Worm (Caenorhabditis elegans): Measurements from ENCODE around the gene mcm-10.

Gene mcm-10

ce11 chrIII:11371236-11371635 lies 53.9 kb downstream of the mcm-10 start (continued):
- TF ChIP-seq aha-1 (tag; optimal IDR thresholded peaks at IDR 0.05) (no peak), irx-1 (tag; optimal IDR thresholded peaks at IDR 0.05) (peak; percentile 60), lin-13 (GFP tag; optimal IDR thresholded peaks at IDR 0.05) (peak; percentile 69), mef-2 (tag; optimal IDR thresholded peaks at IDR 0.05) (no peak), efl-1 (optimal IDR thresholded peaks at IDR 0.05) (peak; percentile 45 to 61), efl-1 (GFP tag; optimal IDR thresholded peaks at IDR 0.05 in 1 of 2) (peak; percentile 59 to 88), ceh-82 (tag; optimal IDR thresholded peaks at IDR 0.05) (peak; percentile 41 to 82 (median 49)), nhr-77 (tag; optimal IDR thresholded peaks at IDR 0.05) (peak; percentile 34), dsc-1 (tag; optimal IDR thresholded peaks at IDR 0.05) (peak; percentile 65), egl-13 (tag; optimal IDR thresholded peaks at IDR 0.05) (peak; percentile 55), sox-4 (tag; optimal IDR thresholded peaks at IDR 0.05) (no peak), xbp-1 (tag; optimal IDR thresholded peaks at IDR 0.05) (peak; percentile 62), vab-15 (tag; optimal IDR thresholded peaks at IDR 0.05) (peak; percentile 55), skn-1 (tag; optimal IDR thresholded peaks at IDR 0.05) (peak; percentile 33), ama-1 (optimal IDR thresholded peaks at IDR 0.05) (no peak), tbx-2 (tag; optimal IDR thresholded peaks at IDR 0.05) (peak; percentile 64), mep-1 (tag; optimal IDR thresholded peaks at IDR 0.05) (peak; percentile 60), ceh-8 (GFP tag; optimal IDR thresholded peaks at IDR 0.05) (no peak), ces-1 (GFP tag; optimal IDR thresholded peaks at IDR 0.05) (no peak), nhr-12 (tag; optimal IDR thresholded peaks at IDR 0.05) (no peak), C04F5.9 (tag; optimal IDR thresholded peaks at IDR 0.05) (no peak), ztf-11 (tag; optimal IDR thresholded peaks at IDR 0.05) (peak in 1 of 2 experiments; percentile 53), nhr-20 (tag; optimal IDR thresholded peaks at IDR 0.05) (peak; percentile 65), C34B4.2 (tag; optimal IDR thresholded peaks at IDR 0.05) (no peak), elt-3 (tag; optimal IDR thresholded peaks at IDR 0.05) (peak in 1 of 6 experiments; percentile 10), C16A3.4 (tag; optimal IDR thresholded peaks at IDR 0.05) (peak; percentile 73), nhr-19 (GFP tag; conservative IDR thresholded peaks at IDR 0.05) (peak; percentile 69), sup-37 (GFP tag; optimal IDR thresholded peaks at IDR 0.05) (no peak), pqm-1 (tag; optimal IDR thresholded peaks at IDR 0.05) (no peak), mab-9 (GFP tag; IDR thresholded peaks at IDR 0.05) (no peak), pag-3 (tag; optimal IDR thresholded peaks at IDR 0.05; ENCODE audit: borderline replicate concordance, insufficient read depth) (no peak), F16B12.6 (tag; optimal IDR thresholded peaks at IDR 0.05) (peak; percentile 27)

ce11 chrIII:11371688-11372087 lies 54.3 kb downstream of the mcm-10 start, which contains the start of gene tba-7:
TSS of gene tba-7 (minus strand) at chrIII:11371788.
- TF ChIP-seq mep-1 (tag; optimal IDR thresholded peaks at IDR 0.05) (no peak), ceh-63 (GFP tag; optimal IDR thresholded peaks at IDR 0.05) (no peak), fos-1 (tag; optimal IDR thresholded peaks at IDR 0.05) (no peak), jun-1 (tag; optimal IDR thresholded peaks at IDR 0.05) (no peak), ama-1 (optimal IDR thresholded peaks at IDR 0.05) (no peak), pag-3 (tag; optimal IDR thresholded peaks at IDR 0.05; ENCODE audit: borderline replicate concordance, insufficient read depth) (no peak), unc-98 (GFP tag; IDR thresholded peaks at IDR 0.05) (no peak), zip-4 (GFP tag; optimal IDR thresholded peaks at IDR 0.05) (no peak), C34B4.2 (tag; optimal IDR thresholded peaks at IDR 0.05) (no peak), lin-35 (GFP tag; optimal IDR thresholded peaks at IDR 0.05) (no peak)

- TF ChIP-seq nhr-237 (tag; optimal IDR thresholded peaks at IDR 0.05) (no peak), efl-1 (optimal IDR thresholded peaks at IDR 0.05) (no peak), efl-1 (GFP tag; optimal IDR thresholded peaks at IDR 0.05 in 1 of 2) (peak in 1 of 2 experiments; percentile 84), snpc-4 (tag; optimal IDR thresholded peaks at IDR 0.05) (peak; percentile 89)
These were observed 55.0 kb downstream of the mcm-10 start for ce11 chrIII:11372199-11372938.

Measured in whole organism, L1 larva.